Worm (Caenorhabditis elegans): Measurements from ENCODE around the gene idpp-2.

ce11 chrV:47799-48198 is 46.4 kb downstream of the idpp-2 start:
- no peak for TF ChIP-seq eyg-1 (tag; optimal IDR thresholded peaks at IDR 0.05)
- no peak for TF ChIP-seq hlh-13 (GFP tag; optimal IDR thresholded peaks at IDR 0.05)
- no peak for TF ChIP-seq hlh-8 (tag; optimal IDR thresholded peaks at IDR 0.05)
- TF ChIP-seq sox-4 (tag; optimal IDR thresholded peaks at IDR 0.05): no peak
- no peak for TF ChIP-seq ama-1 (optimal IDR thresholded peaks at IDR 0.05)
- TF ChIP-seq pax-1 (tag; optimal IDR thresholded peaks at IDR 0.05): no peak
- TF ChIP-seq unc-3 (GFP tag; conservative IDR thresholded peaks at IDR 0.05): no peak
- TF ChIP-seq unc-3 (tag; optimal IDR thresholded peaks at IDR 0.05): no peak
- no peak for TF ChIP-seq pha-4 (tag; optimal IDR thresholded peaks at IDR 0.05)
- TF ChIP-seq fkh-10 (GFP tag; optimal IDR thresholded peaks at IDR 0.05): no peak

Measured in whole organism, late embryonic.